Fruit fly (Drosophila melanogaster): Measurements from ENCODE around the gene Eig71Ec.

DNA sequence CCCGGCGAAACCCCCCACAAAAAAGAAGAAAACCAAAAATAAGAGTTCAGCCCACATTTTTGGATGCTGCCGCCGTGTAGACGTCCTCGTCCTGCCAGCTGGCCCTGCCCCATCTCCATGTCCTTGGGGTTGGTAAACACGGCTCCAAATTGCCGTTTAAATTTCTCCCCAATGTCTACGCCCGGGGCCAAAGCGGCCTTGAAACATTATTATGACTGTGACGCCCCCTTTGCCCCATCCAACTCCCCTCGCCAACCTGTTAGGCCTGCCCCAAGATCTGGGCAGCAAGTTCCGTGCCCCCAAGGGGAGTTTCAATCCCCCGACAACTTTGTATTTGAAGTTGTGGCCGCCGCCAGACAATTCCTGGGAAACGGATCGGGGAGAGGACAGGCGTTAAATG is 35.2 kb downstream of the Eig71Ec start:
- TF ChIP-seq CTCF (optimal IDR thresholded peaks at IDR 0.05) (no peak), CG8478 (optimal IDR thresholded peaks at IDR 0.05) (no peak)

Data from S2 (cell line).